Fruit fly (Drosophila melanogaster) whole organism: ENCODE results near the gene EMC10.

Experiments
- CG8478 ChIP-seq: fragments of >200 bp; optimal IDR thresholded peaks from 2 replicates; lab custom pipeline; 2018; ENCODE audit warnings: inconsistent platforms
- Dll ChIP-seq: fragments of >200 bp; optimal IDR thresholded peaks from 2 replicates; lab custom pipeline; 2017
- EcR ChIP-seq, 2 experiments: fragments of >200 bp; optimal IDR thresholded peaks; 2 replicates each; lab custom pipeline; 2017; ENCODE audit warnings: missing biosample characterization in 2 of 2, missing genetic modification characterization in 2 of 2, missing genetic modification reagents in 2 of 2
- pan ChIP-seq: fragments of >200 bp; optimal IDR thresholded peaks from 2 replicates; lab custom pipeline; 2017
- psq ChIP-seq: fragments of >200 bp; optimal IDR thresholded peaks from 2 replicates; lab custom pipeline; 2017
- usp ChIP-seq: fragments of >200 bp; optimal IDR thresholded peaks from 2 replicates; lab custom pipeline; 2017; ENCODE audit warnings: missing biosample characterization, missing genetic modification characterization, mixed read lengths

Gene EMC10

dm6 chr3L:21573831-21574230 is at the start of gene EMC10:
TSS of gene EMC10 (plus strand) at chr3L:21574131.
- TF ChIP-seq usp (GFP tag; lab: Kevin White, UChicago), result no peak
- no peak for TF ChIP-seq pan (lab: Kevin White, UChicago)
- no peak for TF ChIP-seq EcR (GFP tag; optimal IDR thresholded peaks at IDR 0.05; lab: Kevin White, UChicago)
- no peak for TF ChIP-seq CG8478
- TF ChIP-seq Dll (lab: Kevin White, UChicago), result no peak
- no peak for TF ChIP-seq psq (lab: Kevin White, UChicago)

dm6 chr3L:21529108-21529507 is 44.8 kb upstream of the EMC10 start, which contains the start of gene Arv1:
TSS of gene Arv1 (minus strand) at chr3L:21529333.
- TF ChIP-seq pan (lab: Kevin White, UChicago), result no peak
- TF ChIP-seq CG8478, result no peak
- TF ChIP-seq EcR (GFP tag; optimal IDR thresholded peaks at IDR 0.05; lab: Kevin White, UChicago), result no peak
- no peak for TF ChIP-seq usp (GFP tag; lab: Kevin White, UChicago)
- TF ChIP-seq Dll (lab: Kevin White, UChicago), result no peak
- no peak for TF ChIP-seq psq (lab: Kevin White, UChicago)

- no peak for TF ChIP-seq CG8478
- TF ChIP-seq psq (lab: Kevin White, UChicago), result no peak
- no peak for TF ChIP-seq Dll (lab: Kevin White, UChicago)
- no peak for TF ChIP-seq pan (lab: Kevin White, UChicago)
- TF ChIP-seq EcR (GFP tag; optimal IDR thresholded peaks at IDR 0.05; lab: Kevin White, UChicago), result no peak
- no peak for TF ChIP-seq usp (GFP tag; lab: Kevin White, UChicago)
Observed at dm6 chr3L:21533270-21533948, 40.5 kb upstream of the EMC10 start, which contains the start of gene Mkrn1. TSS of gene Mkrn1 (minus strand) at chr3L:21533713.

dm6 chr3L:21534360-21534759 is 39.6 kb upstream of the EMC10 start, which contains the start of gene ppk5:
TSS of gene ppk5 (plus strand) at chr3L:21534660.
- no peak for TF ChIP-seq CG8478
- TF ChIP-seq psq (lab: Kevin White, UChicago), result no peak
- TF ChIP-seq EcR (GFP tag; optimal IDR thresholded peaks at IDR 0.05; lab: Kevin White, UChicago), result no peak
- TF ChIP-seq pan (lab: Kevin White, UChicago), result no peak
- TF ChIP-seq Dll (lab: Kevin White, UChicago), result no peak
- TF ChIP-seq usp (GFP tag; lab: Kevin White, UChicago), result no peak

- no peak for TF ChIP-seq psq (lab: Kevin White, UChicago)
Observed at dm6 chr3L:21536857-21537256, 37.1 kb upstream of the EMC10 start, which contains the start of gene Rpn10. TSS of gene Rpn10 (plus strand) at chr3L:21537000.

dm6 chr3L:21538893-21539244 is 35.1 kb upstream of the EMC10 start:
- no peak for TF ChIP-seq EcR (GFP tag; optimal IDR thresholded peaks at IDR 0.05; lab: Kevin White, UChicago)
- TF ChIP-seq Dll (lab: Kevin White, UChicago), result no peak
- TF ChIP-seq pan (lab: Kevin White, UChicago), result no peak
- no peak for TF ChIP-seq usp (GFP tag; lab: Kevin White, UChicago)
- TF ChIP-seq psq (lab: Kevin White, UChicago), result no peak
- no peak for TF ChIP-seq CG8478

dm6 chr3L:21539245-21540196 is 34.4 kb upstream of the EMC10 start, which contains the start of the genes COX8 and VhaM9.7-b:
TSS of gene COX8 (minus strand) at chr3L:21539447.
TSS of gene VhaM9.7-b (plus strand) at chr3L:21539862.
- TF ChIP-seq pan (lab: Kevin White, UChicago) (no peak), EcR (GFP tag; optimal IDR thresholded peaks at IDR 0.05; lab: Kevin White, UChicago) (no peak), psq (lab: Kevin White, UChicago) (no peak), Dll (lab: Kevin White, UChicago) (no peak), usp (GFP tag; lab: Kevin White, UChicago) (no peak), CG8478 (no peak)

dm6 chr3L:21542059-21542458 is 31.9 kb upstream of the EMC10 start, which contains the start of gene CG33290:
TSS of gene CG33290 (plus strand) at chr3L:21542359.
- no peak for TF ChIP-seq EcR (GFP tag; optimal IDR thresholded peaks at IDR 0.05; lab: Kevin White, UChicago)
- TF ChIP-seq Dll (lab: Kevin White, UChicago), result no peak

DNA sequence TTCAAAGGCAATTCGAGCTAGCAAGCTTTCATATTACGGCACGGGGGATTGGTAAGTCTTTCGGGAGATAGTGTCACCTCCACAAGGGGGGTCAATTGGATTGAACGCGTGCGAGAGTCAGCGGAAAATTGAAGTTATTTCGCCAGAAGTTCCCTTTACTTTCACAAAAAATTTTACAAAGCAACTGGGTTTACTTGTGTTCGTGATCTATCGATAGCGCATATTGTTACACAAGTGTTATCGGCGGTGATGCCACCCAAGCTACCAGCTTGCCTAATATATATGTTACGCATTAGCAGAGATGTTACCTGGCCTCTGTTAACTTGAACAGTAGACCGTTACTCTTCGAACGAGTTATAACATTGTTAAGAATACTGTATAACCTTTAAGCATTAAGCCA is 19.2 kb upstream of the EMC10 start, which contains the start of gene Wnk:
Wnk (minus strand) TSS at position 177 of the 400 bp plus-strand sequence.
- TF ChIP-seq pan (lab: Kevin White, UChicago) (no peak), Dll (lab: Kevin White, UChicago) (no peak), CG8478 (no peak), usp (GFP tag; lab: Kevin White, UChicago) (no peak), psq (lab: Kevin White, UChicago) (no peak), EcR (GFP tag; optimal IDR thresholded peaks at IDR 0.05; lab: Kevin White, UChicago) (no peak)

- TF ChIP-seq pan (lab: Kevin White, UChicago) (no peak), CG8478 (no peak), usp (GFP tag; lab: Kevin White, UChicago) (no peak), psq (lab: Kevin White, UChicago) (no peak), Dll (lab: Kevin White, UChicago) (no peak), EcR (GFP tag; optimal IDR thresholded peaks at IDR 0.05; lab: Kevin White, UChicago) (no peak)
Observed at dm6 chr3L:21558176-21558871, 15.6 kb upstream of the EMC10 start, which contains the start of gene CG7173. TSS of gene CG7173 (minus strand) at chr3L:21558226.

- TF ChIP-seq pan (lab: Kevin White, UChicago), result no peak
- TF ChIP-seq usp (GFP tag; lab: Kevin White, UChicago), result no peak
- no peak for TF ChIP-seq psq (lab: Kevin White, UChicago)
- no peak for TF ChIP-seq CG8478
- TF ChIP-seq Dll (lab: Kevin White, UChicago), result no peak
- no peak for TF ChIP-seq EcR (GFP tag; optimal IDR thresholded peaks at IDR 0.05; lab: Kevin White, UChicago)
Observed at dm6 chr3L:21562081-21562480, 11.8 kb upstream of the EMC10 start, which contains the start of gene CapaR. TSS of gene CapaR (minus strand) at chr3L:21562181.
